Fruit fly (Drosophila melanogaster) whole organism, embryonic: ENCODE data around the gene CG9631.

Experiments
- CG1233 ChIP-seq: fragments of 200-800 bp; sonication (Bioruptor generic); optimal IDR thresholded peaks from 4 replicates; lab custom pipeline; 2018; ENCODE audit warnings: missing biosample characterization, mild to moderate bottlenecking, missing genetic modification characterization
- CG17829 ChIP-seq: fragments of 200-800 bp; optimal IDR thresholded peaks from 2 replicates; lab custom pipeline; 2019; ENCODE audit warnings: missing biosample characterization, mild to moderate bottlenecking, missing genetic modification characterization, moderate library complexity
- nmo ChIP-seq: fragments of 200-800 bp; sonication (Bioruptor generic); optimal IDR thresholded peaks from 2 replicates; lab custom pipeline; 2018; ENCODE audit warnings: missing biosample characterization, mild to moderate bottlenecking, missing genetic modification characterization, moderate library complexity
- unpg ChIP-seq: fragments of 200-800 bp; sonication (Bioruptor generic); optimal IDR thresholded peaks from 3 replicates; lab custom pipeline; 2018; ENCODE audit warnings: missing biosample characterization, mild to moderate bottlenecking, missing genetic modification characterization, moderate library complexity

DNA sequence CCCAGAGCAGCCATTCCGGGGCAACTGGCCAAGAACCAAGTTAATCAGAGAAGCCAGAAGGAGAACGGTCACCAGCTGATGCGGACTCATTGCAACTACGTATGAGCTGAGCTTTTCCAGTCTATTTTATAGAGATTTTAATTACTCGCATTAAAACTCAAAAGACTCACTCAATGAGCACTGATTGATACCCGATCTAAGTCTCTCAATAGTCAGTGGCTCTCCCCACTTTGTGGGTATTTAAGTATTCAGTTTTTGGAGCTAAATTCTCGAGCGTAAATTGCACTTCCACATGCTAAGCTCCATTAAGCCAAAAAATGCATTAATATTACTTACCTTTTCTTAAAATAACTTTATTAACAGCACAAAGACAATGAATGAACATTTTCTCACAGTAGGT, 6.5 kb downstream of the CG9631 start, which contains the start of gene CG31326:
- TF ChIP-seq nmo (no peak), unpg (GFP tag; lab: Kevin White, UChicago) (no peak), CG1233 (no peak), CG17829 (no peak)
